Worm (Caenorhabditis elegans) whole organism, midembryonic: Measurements from ENCODE around the gene C35D6.4.

ENCODE experiments used
- T22C8.4 ChIP-seq: fragments of 200-800 bp; sonication (Bioruptor generic); IDR thresholded peaks from 2 replicates; pipeline ENCODE4 v1.3.6; 2022; ENCODE audit warnings: missing genetic modification characterization, missing compliant biosample characterization
- cog-1 ChIP-seq: sonication (generic microtip); optimal IDR thresholded peaks from 2 replicates; lab custom pipeline; 2016; ENCODE audit warnings: missing genetic modification characterization, missing compliant biosample characterization
- flt-1 ChIP-seq: fragments of 200-800 bp; sonication (Bioruptor generic); IDR thresholded peaks from 2 replicates; pipeline ENCODE4 v1.3.6; 2022; ENCODE audit warnings: missing genetic modification characterization, missing compliant biosample characterization
- klf-2 ChIP-seq: fragments of 200-800 bp; sonication (Bioruptor generic); conservative IDR thresholded peaks from 2 replicates; pipeline ENCODE4 v1.3.6; 2022; ENCODE audit warnings: missing genetic modification reagents, missing genetic modification characterization, missing compliant biosample characterization
- ref-1 ChIP-seq: fragments of 200-800 bp; sonication (Bioruptor generic); conservative IDR thresholded peaks from 2 replicates; pipeline ENCODE4 v1.3.6; 2022; ENCODE audit warnings: missing genetic modification reagents, missing genetic modification characterization, missing compliant biosample characterization
- tab-1 ChIP-seq: fragments of 200-800 bp; sonication (Bioruptor generic); IDR thresholded peaks from 2 replicates; pipeline ENCODE4 v1.3.6; 2022; ENCODE audit warnings: missing genetic modification characterization, missing compliant biosample characterization
- ztf-23 ChIP-seq: fragments of 200-800 bp; sonication (Bioruptor generic); IDR thresholded peaks from 2 replicates; pipeline ENCODE4 v1.3.6; 2022; ENCODE audit warnings: missing genetic modification reagents, missing genetic modification characterization, missing compliant biosample characterization

ce11 chrIV:16306918-16307317 is 43.9 kb upstream of the C35D6.4 start:
- TF ChIP-seq klf-2 (GFP tag; lab: Robert Waterston, UW) (no peak), cog-1 (no peak), ztf-23 (GFP tag; lab: Robert Waterston, UW) (no peak), flt-1 (GFP tag; lab: Robert Waterston, UW) (no peak), ref-1 (GFP tag; lab: Robert Waterston, UW) (no peak), T22C8.4 (no peak), tab-1 (GFP tag; lab: Robert Waterston, UW) (no peak)
